Worm (Caenorhabditis elegans) whole organism, L1 larva: ENCODE results near the gene mltn-11.
"Not testable (repeated sequence)": the region's sequence is repeated elsewhere in the genome, so short reads cannot be mapped to it uniquely, and the experiment has no call there.

Experiments
- C16A3.4 ChIP-seq: fragments of 150-350 bp; optimal IDR thresholded peaks from 2 replicates; lab custom pipeline; 2014; ENCODE audit warnings: missing biosample characterization, missing genetic modification characterization
- aly-2 ChIP-seq: fragments of 150-350 bp; optimal IDR thresholded peaks from 2 replicates; lab custom pipeline; 2014; ENCODE audit warnings: missing biosample characterization, missing genetic modification characterization
- blmp-1 ChIP-seq: fragments of 150-350 bp; optimal IDR thresholded peaks from 2 replicates; lab custom pipeline; 2014; ENCODE audit warnings: missing biosample characterization, missing genetic modification characterization
- hlh-17 ChIP-seq: fragments of 200-800 bp; sonication (Bioruptor generic); optimal IDR thresholded peaks from 2 replicates; lab custom pipeline; 2018; ENCODE audit warnings: missing genetic modification characterization, mild to moderate bottlenecking, missing compliant biosample characterization, moderate library complexity, borderline replicate concordance
- lin-13 ChIP-seq: fragments of 150-350 bp; optimal IDR thresholded peaks from 2 replicates; lab custom pipeline; 2014; ENCODE audit warnings: missing biosample characterization, missing genetic modification reagents, missing genetic modification characterization
- nhr-11 ChIP-seq: fragments of 150-350 bp; optimal IDR thresholded peaks from 2 replicates; lab custom pipeline; 2014; ENCODE audit warnings: missing biosample characterization, missing genetic modification characterization
- nhr-77 ChIP-seq: fragments of 150-350 bp; optimal IDR thresholded peaks from 2 replicates; lab custom pipeline; 2014; ENCODE audit warnings: missing biosample characterization, missing genetic modification characterization
- snpc-4 ChIP-seq: fragments of 150-350 bp; optimal IDR thresholded peaks from 2 replicates; lab custom pipeline; 2014; ENCODE audit warnings: missing biosample characterization, missing genetic modification characterization
- ztf-11 ChIP-seq, 2 experiments: sonication (generic microtip); optimal IDR thresholded peaks; 2 replicates each; lab custom pipeline; 2016 to 2017; ENCODE audit warnings: missing genetic modification characterization in 2 of 2, missing biosample characterization in 1 of 2, missing compliant biosample characterization in 1 of 2

ce11 chrV:16660816-16661215, 24.8 kb downstream of the mltn-11 start, which contains the start of gene Y70C5B.2:
- not testable (repeated sequence) for TF ChIP-seq ztf-11 (tag; optimal IDR thresholded peaks at IDR 0.05; lab: Kevin White, UChicago); snpc-4 (tag; lab: Kevin White, UChicago); nhr-77 (tag; lab: Kevin White, UChicago); C16A3.4; lin-13; aly-2 (tag; lab: Kevin White, UChicago); blmp-1 (tag; lab: Kevin White, UChicago); hlh-17; nhr-11 (tag; lab: Kevin White, UChicago)
